Fruit fly (Drosophila melanogaster) S2 (cell line): ENCODE results near the gene Cpr30B.

Experiments
- CG8478 ChIP-seq: fragments of >200 bp; optimal IDR thresholded peaks from 2 replicates; lab custom pipeline; 2018
- CTCF ChIP-seq, 2 experiments: fragments of >200 bp; optimal IDR thresholded peaks; 2 replicates each; lab custom pipeline; 2018

Gene Cpr30B

dm6 chr2L:9543871-9544270 is 1.2 kb downstream of the Cpr30B start, which contains the start of gene CG13113:
TSS of gene CG13113 (plus strand) at chr2L:9544171.
- no peak for TF ChIP-seq CG8478 (lab: Kevin White, UChicago)
- no peak for TF ChIP-seq CTCF (optimal IDR thresholded peaks at IDR 0.05; lab: Kevin White, UChicago)

dm6 chr2L:9545511-9545910 is 2.8 kb downstream of the Cpr30B start, which contains the start of gene CG13114:
TSS of gene CG13114 (plus strand) at chr2L:9545811.
- TF ChIP-seq CG8478 (lab: Kevin White, UChicago) (no peak), CTCF (optimal IDR thresholded peaks at IDR 0.05; lab: Kevin White, UChicago) (no peak)

- no peak for TF ChIP-seq CG8478 (lab: Kevin White, UChicago)
- TF ChIP-seq CTCF (optimal IDR thresholded peaks at IDR 0.05; lab: Kevin White, UChicago), result no peak
Observed at dm6 chr2L:9550880-9551279, 8.2 kb downstream of the Cpr30B start.

- TF ChIP-seq CTCF (optimal IDR thresholded peaks at IDR 0.05; lab: Kevin White, UChicago) (no peak), CG8478 (lab: Kevin White, UChicago) (no peak)
Observed at dm6 chr2L:9557858-9558257, 15.2 kb downstream of the Cpr30B start.

dm6 chr2L:9560045-9560587 is 17.4 kb downstream of the Cpr30B start:
- TF ChIP-seq CTCF (optimal IDR thresholded peaks at IDR 0.05; lab: Kevin White, UChicago) (no peak), CG8478 (lab: Kevin White, UChicago) (no peak)

dm6 chr2L:9562713-9563112 is 20.0 kb downstream of the Cpr30B start:
- TF ChIP-seq CTCF (optimal IDR thresholded peaks at IDR 0.05; lab: Kevin White, UChicago) (no peak), CG8478 (lab: Kevin White, UChicago) (no peak)

dm6 chr2L:9564527-9564926 is 21.8 kb downstream of the Cpr30B start:
- no peak for TF ChIP-seq CG8478 (lab: Kevin White, UChicago)
- TF ChIP-seq CTCF (optimal IDR thresholded peaks at IDR 0.05; lab: Kevin White, UChicago), result no peak

dm6 chr2L:9565387-9565786 is 22.7 kb downstream of the Cpr30B start, which contains the start of gene CG46468:
TSS of gene CG46468 (minus strand) at chr2L:9565438.
- TF ChIP-seq CG8478 (lab: Kevin White, UChicago), result no peak
- no peak for TF ChIP-seq CTCF (optimal IDR thresholded peaks at IDR 0.05; lab: Kevin White, UChicago)

dm6 chr2L:9566656-9567055 is 24.0 kb downstream of the Cpr30B start, which contains the start of gene jp:
TSS of gene jp (minus strand) at chr2L:9566750.
- TF ChIP-seq CTCF (optimal IDR thresholded peaks at IDR 0.05; lab: Kevin White, UChicago) (no peak), CG8478 (lab: Kevin White, UChicago) (no peak)

dm6 chr2L:9567398-9567856 is 24.7 kb downstream of the Cpr30B start:
- no peak for TF ChIP-seq CG8478 (lab: Kevin White, UChicago)
- TF ChIP-seq CTCF (optimal IDR thresholded peaks at IDR 0.05; lab: Kevin White, UChicago), result peak; percentile 63 to 65

dm6 chr2L:9568360-9569088 is 25.8 kb downstream of the Cpr30B start, which contains the start of gene brwl:
TSS of gene brwl (plus strand) at chr2L:9568890.
- no peak for TF ChIP-seq CTCF (optimal IDR thresholded peaks at IDR 0.05; lab: Kevin White, UChicago)
- TF ChIP-seq CG8478 (lab: Kevin White, UChicago), result no peak

dm6 chr2L:9569131-9569530 is 26.5 kb downstream of the Cpr30B start:
- no peak for TF ChIP-seq CG8478 (lab: Kevin White, UChicago)
- TF ChIP-seq CTCF (optimal IDR thresholded peaks at IDR 0.05; lab: Kevin White, UChicago), result no peak

dm6 chr2L:9569588-9570434 is 27.1 kb downstream of the Cpr30B start:
- no peak for TF ChIP-seq CG8478 (lab: Kevin White, UChicago)
- no peak for TF ChIP-seq CTCF (optimal IDR thresholded peaks at IDR 0.05; lab: Kevin White, UChicago)

- TF ChIP-seq CG8478 (lab: Kevin White, UChicago) (no peak), CTCF (optimal IDR thresholded peaks at IDR 0.05; lab: Kevin White, UChicago) (no peak)
Observed at dm6 chr2L:9570673-9571193, 28.1 kb downstream of the Cpr30B start.
